Worm (Caenorhabditis elegans) whole organism, L3 larva: ENCODE results near the gene C09E7.8.

Source experiments
- elt-1 ChIP-seq: fragments of 150-350 bp; optimal IDR thresholded peaks from 2 replicates; lab custom pipeline; 2014; ENCODE audit warnings: missing biosample characterization, missing genetic modification characterization
- elt-2 ChIP-seq: sonication (generic microtip); optimal IDR thresholded peaks from 2 replicates; lab custom pipeline; 2016; ENCODE audit warnings: missing genetic modification reagents, mild to moderate bottlenecking, missing genetic modification characterization, missing compliant biosample characterization
- fkh-10 ChIP-seq: sonication (generic microtip); optimal IDR thresholded peaks from 2 replicates; lab custom pipeline; 2017; ENCODE audit warnings: missing biosample characterization, missing genetic modification reagents, missing genetic modification characterization
- fos-1 ChIP-seq: fragments of 150-350 bp; optimal IDR thresholded peaks from 2 replicates; lab custom pipeline; 2014; ENCODE audit warnings: missing biosample characterization, missing genetic modification characterization
- jun-1 ChIP-seq: fragments of 150-350 bp; optimal IDR thresholded peaks from 2 replicates; lab custom pipeline; 2014; ENCODE audit warnings: missing biosample characterization, missing genetic modification reagents, missing genetic modification characterization
- nfya-1 ChIP-seq: sonication (generic microtip); optimal IDR thresholded peaks from 2 replicates; lab custom pipeline; 2017; ENCODE audit warnings: missing genetic modification characterization, mild to moderate bottlenecking, missing compliant biosample characterization, antibody characterized with exemption, moderate library complexity; ENCODE audit not compliant: insufficient read depth
- nhr-12 ChIP-seq: fragments of 150-350 bp; optimal IDR thresholded peaks from 2 replicates; lab custom pipeline; 2014; ENCODE audit warnings: missing biosample characterization, missing genetic modification characterization
- unc-39 ChIP-seq: sonication (generic microtip); optimal IDR thresholded peaks from 4 replicates; lab custom pipeline; 2017; ENCODE audit warnings: missing biosample characterization, missing genetic modification characterization

- TF ChIP-seq fos-1 (tag; lab: Kevin White, UChicago) = no peak
- no peak for TF ChIP-seq jun-1 (tag; lab: Kevin White, UChicago)
- no peak for TF ChIP-seq fkh-10
- TF ChIP-seq nhr-12 = no peak
- TF ChIP-seq nfya-1 (tag; lab: Kevin White, UChicago) = no peak
- no peak for TF ChIP-seq elt-1 (tag; lab: Kevin White, UChicago)
- no peak for TF ChIP-seq unc-39 (tag; lab: Kevin White, UChicago)
- TF ChIP-seq elt-2 (tag; lab: Kevin White, UChicago) = no peak
Observed at ce11 chrIII:6531099-6531498, 27.3 kb downstream of the C09E7.8 start, which contains the start of gene C09E7.11.
